Fruit fly (Drosophila melanogaster): Measurements from ENCODE around the gene Naa20A.

- no peak for TF ChIP-seq CTCF (optimal IDR thresholded peaks at IDR 0.05)
- no peak for TF ChIP-seq CG8478 (optimal IDR thresholded peaks at IDR 0.05)
These were observed 30.6 kb downstream of the Naa20A start, which contains the start of gene CG14205 for dm6 chrX:19592309-19592708.
